Fruit fly (Drosophila melanogaster) whole organism, embryonic: ENCODE measurements around the gene eEF1alpha2.

Experiments used
- B-H2 ChIP-seq: fragments of 200-800 bp; sonication (Bioruptor generic); optimal IDR thresholded peaks from 2 replicates; lab custom pipeline; 2018; ENCODE audit warnings: missing biosample characterization, mild to moderate bottlenecking, missing genetic modification characterization
- CG11695 ChIP-seq: fragments of 200-800 bp; sonication (Bioruptor generic); IDR thresholded peaks from 3 replicates; pipeline ENCODE4 v1.3.6; 2022; ENCODE audit warnings: missing biosample characterization, missing genetic modification characterization
- CG12104 ChIP-seq: fragments of 200-800 bp; sonication (Bioruptor generic); optimal IDR thresholded peaks from 3 replicates; lab custom pipeline; 2016; ENCODE audit warnings: missing biosample characterization, missing genetic modification characterization
- CG12391 ChIP-seq: fragments of 200-800 bp; sonication (Bioruptor generic); optimal IDR thresholded peaks from 3 replicates; lab custom pipeline; 2018; ENCODE audit warnings: missing biosample characterization, mild to moderate bottlenecking, missing genetic modification characterization, moderate library complexity
- CG14014 ChIP-seq: fragments of 200-800 bp; sonication (Bioruptor generic); IDR thresholded peaks from 2 replicates; pipeline ENCODE4 v1.3.6; 2022; ENCODE audit warnings: missing biosample characterization, missing genetic modification characterization
- CG1792 ChIP-seq: fragments of 200-800 bp; sonication (Bioruptor generic); optimal IDR thresholded peaks from 2 replicates; lab custom pipeline; 2016; ENCODE audit warnings: missing biosample characterization, missing genetic modification characterization
- CG18262 ChIP-seq: fragments of 200-800 bp; optimal IDR thresholded peaks from 3 replicates; lab custom pipeline; 2019; ENCODE audit warnings: missing biosample characterization, mild to moderate bottlenecking, missing genetic modification characterization, moderate library complexity
- CG1832 ChIP-seq: fragments of 200-800 bp; sonication (Bioruptor generic); optimal IDR thresholded peaks from 2 replicates; lab custom pipeline; 2017; ENCODE audit warnings: missing biosample characterization, mild to moderate bottlenecking, missing genetic modification characterization, inconsistent platforms
- CG2678 ChIP-seq: fragments of 200-800 bp; sonication (Bioruptor generic); optimal IDR thresholded peaks from 3 replicates; lab custom pipeline; 2019; ENCODE audit warnings: missing biosample characterization, mild to moderate bottlenecking, missing genetic modification characterization, moderate library complexity
- CG2712 ChIP-seq: fragments of 200-800 bp; optimal IDR thresholded peaks from 3 replicates; lab custom pipeline; 2019; ENCODE audit warnings: missing biosample characterization, mild to moderate bottlenecking, missing genetic modification characterization, moderate library complexity
- CG2875 ChIP-seq: fragments of 200-800 bp; sonication (Bioruptor generic); optimal IDR thresholded peaks from 2 replicates; lab custom pipeline; 2017; ENCODE audit warnings: missing biosample characterization, mild to moderate bottlenecking, missing genetic modification characterization, missing genetic modification reagents
- CG31388 ChIP-seq: fragments of 200-800 bp; sonication (Bioruptor generic); optimal IDR thresholded peaks from 2 replicates; lab custom pipeline; 2016; ENCODE audit warnings: missing biosample characterization, missing genetic modification characterization
- CG3163 ChIP-seq: fragments of 200-800 bp; sonication (Bioruptor generic); optimal IDR thresholded peaks from 3 replicates; lab custom pipeline; 2016; ENCODE audit warnings: missing biosample characterization, missing genetic modification characterization
- CG33213 ChIP-seq: fragments of 200-800 bp; sonication (Bioruptor generic); optimal IDR thresholded peaks from 3 replicates; lab custom pipeline; 2016; ENCODE audit warnings: missing biosample characterization, missing genetic modification characterization
- CG5953 ChIP-seq: fragments of 200-800 bp; sonication (Bioruptor generic); IDR thresholded peaks from 2 replicates; pipeline ENCODE4 v1.3.6; 2022; ENCODE audit warnings: missing biosample characterization, missing genetic modification characterization
- CG9797 ChIP-seq: fragments of 200-800 bp; sonication (Bioruptor generic); optimal IDR thresholded peaks from 3 replicates; lab custom pipeline; 2018; ENCODE audit warnings: missing biosample characterization, mild to moderate bottlenecking, missing genetic modification characterization
- Drgx ChIP-seq: fragments of 200-800 bp; sonication (Bioruptor generic); IDR thresholded peaks from 2 replicates; pipeline ENCODE4 v1.3.6; 2022; ENCODE audit warnings: missing biosample characterization, missing genetic modification characterization
- Eip74EF ChIP-seq, 2 experiments: fragments of 200-800 bp in 1 of 2; fragments of >200 bp in 1 of 2; sonication (Bioruptor generic) in 1 of 2; optimal IDR thresholded peaks; 2 replicates each; lab custom pipeline; 2017 to 2019; ENCODE audit warnings: missing biosample characterization in 2 of 2, missing genetic modification characterization in 2 of 2, mild to moderate bottlenecking in 1 of 2, moderate library complexity in 1 of 2
- H15 ChIP-seq: fragments of 200-800 bp; sonication (Bioruptor generic); IDR thresholded peaks from 3 replicates; pipeline ENCODE4 v1.3.6; 2022; ENCODE audit warnings: missing biosample characterization, missing genetic modification characterization
- Hand ChIP-seq: fragments of 200-800 bp; sonication (Bioruptor generic); optimal IDR thresholded peaks from 2 replicates; lab custom pipeline; 2017; ENCODE audit warnings: mild to moderate bottlenecking, missing biosample characterization, missing genetic modification reagents, missing genetic modification characterization
- Hr39 ChIP-seq: fragments of >200 bp; optimal IDR thresholded peaks from 2 replicates; lab custom pipeline; 2017
- Myb ChIP-seq: fragments of 200-800 bp; sonication (Bioruptor generic); optimal IDR thresholded peaks from 2 replicates; lab custom pipeline; 2016; ENCODE audit warnings: missing biosample characterization, missing genetic modification characterization
- Sry-β ChIP-seq: fragments of 200-800 bp; sonication (Bioruptor generic); optimal IDR thresholded peaks from 2 replicates; lab custom pipeline; 2018; ENCODE audit warnings: missing biosample characterization, mild to moderate bottlenecking, missing genetic modification characterization, moderate library complexity
- az2 ChIP-seq: fragments of 200-800 bp; sonication (Bioruptor generic); optimal IDR thresholded peaks from 3 replicates; lab custom pipeline; 2016; ENCODE audit warnings: missing biosample characterization, missing genetic modification characterization
- croc ChIP-seq: fragments of 200-800 bp; sonication (Bioruptor generic); conservative IDR thresholded peaks from 3 replicates; pipeline ENCODE4 v1.3.6; 2022; ENCODE audit warnings: missing biosample characterization, missing genetic modification characterization
- crol ChIP-seq: fragments of 200-800 bp; sonication (Bioruptor generic); IDR thresholded peaks from 2 replicates; pipeline ENCODE4 v1.3.6; 2022; ENCODE audit warnings: missing biosample characterization, missing genetic modification characterization
- dmrt11E ChIP-seq: fragments of 200-800 bp; sonication (Bioruptor generic); optimal IDR thresholded peaks from 3 replicates; lab custom pipeline; 2018; ENCODE audit warnings: missing biosample characterization, mild to moderate bottlenecking, missing genetic modification characterization, moderate library complexity
- emc ChIP-seq: fragments of 200-800 bp; sonication (Bioruptor generic); optimal IDR thresholded peaks from 2 replicates; lab custom pipeline; 2016; ENCODE audit warnings: missing biosample characterization, missing genetic modification characterization
- gsb ChIP-seq: fragments of 200-800 bp; sonication (Bioruptor generic); IDR thresholded peaks from 2 replicates; pipeline ENCODE4 v1.3.6; 2022; ENCODE audit warnings: missing biosample characterization, missing genetic modification characterization
- gsb-n ChIP-seq: fragments of 200-800 bp; sonication (Bioruptor generic); optimal IDR thresholded peaks from 3 replicates; lab custom pipeline; 2018; ENCODE audit warnings: missing biosample characterization, mild to moderate bottlenecking, missing genetic modification characterization
- insv ChIP-seq, 2 experiments: fragments of 200-800 bp; sonication (Bioruptor generic); optimal IDR thresholded peaks; 3 replicates each; lab custom pipeline; 2016 to 2018; ENCODE audit warnings: missing biosample characterization in 2 of 2, missing genetic modification characterization in 2 of 2
- lbe ChIP-seq: fragments of 200-800 bp; sonication (Bioruptor generic); optimal IDR thresholded peaks from 2 replicates; lab custom pipeline; 2016; ENCODE audit warnings: missing biosample characterization, mild to moderate bottlenecking, missing genetic modification characterization
- lola ChIP-seq, 3 experiments: fragments of >200 bp in 2 of 3; fragments of 200-800 bp in 1 of 3; sonication (Bioruptor generic) in 1 of 3; optimal IDR thresholded peaks; 2 replicates each; lab custom pipeline; 2017 to 2019; ENCODE audit warnings: missing biosample characterization in 3 of 3, missing genetic modification characterization in 3 of 3, mild to moderate bottlenecking in 1 of 3, moderate library complexity in 1 of 3
- mirr ChIP-seq: fragments of 200-800 bp; sonication (Bioruptor generic); optimal IDR thresholded peaks from 3 replicates; lab custom pipeline; 2018; ENCODE audit warnings: missing biosample characterization, mild to moderate bottlenecking, missing genetic modification characterization
- mld ChIP-seq: fragments of 200-800 bp; sonication (Bioruptor generic); IDR thresholded peaks from 3 replicates; pipeline ENCODE4 v1.3.6; 2022; ENCODE audit warnings: missing biosample characterization, missing genetic modification characterization; ENCODE audit not compliant: partially characterized antibody
- nom ChIP-seq: fragments of 200-800 bp; sonication (Bioruptor generic); optimal IDR thresholded peaks from 2 replicates; lab custom pipeline; 2017; ENCODE audit warnings: missing biosample characterization, missing genetic modification characterization, mild to moderate bottlenecking, moderate library complexity, missing genetic modification reagents
- pros ChIP-seq: fragments of 200-800 bp; sonication (Bioruptor generic); optimal IDR thresholded peaks from 3 replicates; lab custom pipeline; 2019; ENCODE audit warnings: missing biosample characterization, mild to moderate bottlenecking, missing genetic modification characterization, moderate library complexity
- sc ChIP-seq, 3 experiments: fragments of >200 bp in 2 of 3; fragments of 200-800 bp in 1 of 3; sonication (Bioruptor generic) in 1 of 3; optimal IDR thresholded peaks; 2 replicates in 2 of 3; 3 replicates in 1 of 3; lab custom pipeline; 2017; ENCODE audit warnings: mild to moderate bottlenecking in 1 of 3, missing biosample characterization in 1 of 3, missing genetic modification characterization in 1 of 3, missing genetic modification reagents in 1 of 3
- schlank ChIP-seq: fragments of 200-800 bp; sonication (Bioruptor generic); optimal IDR thresholded peaks from 2 replicates; lab custom pipeline; 2018; ENCODE audit warnings: missing biosample characterization, mild to moderate bottlenecking, missing genetic modification characterization
- sd ChIP-seq: fragments of 200-800 bp; sonication (Bioruptor generic); optimal IDR thresholded peaks from 3 replicates; lab custom pipeline; 2018; ENCODE audit warnings: missing biosample characterization, mild to moderate bottlenecking, missing genetic modification characterization, moderate library complexity
- tll ChIP-seq, 2 experiments: fragments of 200-800 bp in 1 of 2; fragments of >200 bp in 1 of 2; sonication (Bioruptor generic) in 1 of 2; optimal IDR thresholded peaks; 2 replicates each; lab custom pipeline; 2017 to 2019; ENCODE audit warnings: missing biosample characterization in 2 of 2, missing genetic modification characterization in 2 of 2, mild to moderate bottlenecking in 1 of 2, moderate library complexity in 1 of 2
- toy ChIP-seq: fragments of 200-800 bp; sonication (Bioruptor generic); IDR thresholded peaks from 2 replicates; pipeline ENCODE4 v1.3.6; 2022; ENCODE audit warnings: missing biosample characterization, missing genetic modification characterization
- trem ChIP-seq: fragments of 200-800 bp; optimal IDR thresholded peaks from 3 replicates; lab custom pipeline; 2019; ENCODE audit warnings: missing biosample characterization, mild to moderate bottlenecking, missing genetic modification characterization, moderate library complexity
- tup ChIP-seq: fragments of 200-800 bp; sonication (Bioruptor generic); optimal IDR thresholded peaks from 2 replicates; lab custom pipeline; 2016; ENCODE audit warnings: missing biosample characterization, mild to moderate bottlenecking, missing genetic modification characterization, moderate library complexity
- wor ChIP-seq: fragments of 200-800 bp; sonication (Bioruptor generic); IDR thresholded peaks from 2 replicates; pipeline ENCODE4 v1.3.6; 2022; ENCODE audit warnings: missing biosample characterization, missing genetic modification characterization
- zen ChIP-seq: fragments of 200-800 bp; sonication (Bioruptor generic); optimal IDR thresholded peaks from 3 replicates; lab custom pipeline; 2018; ENCODE audit warnings: missing biosample characterization, mild to moderate bottlenecking, missing genetic modification characterization, moderate library complexity

eEF1alpha2 gene

DNA sequence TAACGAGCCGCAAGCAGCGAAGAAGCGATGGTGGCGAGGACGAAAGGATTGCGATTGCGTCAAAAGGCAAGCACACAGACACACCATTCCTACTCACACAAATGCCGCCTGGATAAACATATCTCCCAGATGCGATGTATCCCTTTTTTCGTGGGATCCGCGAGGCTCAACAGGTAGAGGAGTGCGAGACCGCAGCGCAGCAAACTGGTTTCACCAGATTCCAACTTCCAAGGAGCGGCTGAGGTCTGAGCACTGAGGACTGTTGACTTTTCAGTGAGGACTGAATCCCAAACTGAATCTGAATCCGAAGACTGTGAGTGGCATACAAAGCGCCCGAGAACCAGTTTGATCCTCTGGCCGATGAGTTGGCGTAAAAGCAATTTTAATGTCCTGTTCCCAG, 36.3 kb upstream of the eEF1alpha2 start:
- TF ChIP-seq nom (GFP tag; lab: Kevin White, UChicago) = peak; percentile 41
- TF ChIP-seq gsb-n (tag; lab: Kevin White, UChicago) = no peak
- TF ChIP-seq tll (GFP tag; optimal IDR thresholded peaks at IDR 0.05; lab: Kevin White, UChicago) = peak in 1 of 2 experiments; percentile 41
- peak; percentile 23 for TF ChIP-seq lbe
- no peak for TF ChIP-seq Myb (GFP tag; lab: Kevin White, UChicago)
- TF ChIP-seq pros = peak; percentile 32

DNA sequence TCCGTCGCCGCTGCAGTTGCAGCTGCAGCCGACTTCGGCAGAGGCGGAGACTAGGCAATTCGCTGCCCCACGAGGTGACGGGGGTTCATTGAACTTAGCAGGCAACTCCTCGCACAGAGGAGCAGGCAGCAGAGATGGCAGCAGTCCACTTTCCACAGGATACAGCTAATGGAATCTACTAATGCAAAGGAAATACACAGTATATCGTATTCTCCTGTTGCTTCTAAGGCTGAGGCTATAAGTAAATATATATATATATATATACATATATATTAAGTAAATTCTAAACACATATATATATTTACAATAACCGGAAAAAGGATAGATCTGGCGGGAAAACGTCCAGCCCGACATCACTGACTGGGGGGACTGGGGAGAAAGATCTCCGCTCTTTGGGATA, 34.9 kb upstream of the eEF1alpha2 start:
- TF ChIP-seq Sry-β (GFP tag; lab: Kevin White, UChicago) = peak; percentile 86
- peak; percentile 3 for TF ChIP-seq CG18262
- TF ChIP-seq CG12391 (tag; lab: Kevin White, UChicago) = peak; percentile 2
- no peak for TF ChIP-seq croc (GFP tag; lab: Robert Waterston, UW)
- TF ChIP-seq trem (tag; lab: Kevin White, UChicago) = peak; percentile 3
- peak; percentile 9 for TF ChIP-seq dmrt11E (tag; lab: Kevin White, UChicago)
- TF ChIP-seq CG2712 (tag; lab: Kevin White, UChicago) = peak; percentile 29
- TF ChIP-seq crol (GFP tag; lab: Robert Waterston, UW) = no peak

DNA sequence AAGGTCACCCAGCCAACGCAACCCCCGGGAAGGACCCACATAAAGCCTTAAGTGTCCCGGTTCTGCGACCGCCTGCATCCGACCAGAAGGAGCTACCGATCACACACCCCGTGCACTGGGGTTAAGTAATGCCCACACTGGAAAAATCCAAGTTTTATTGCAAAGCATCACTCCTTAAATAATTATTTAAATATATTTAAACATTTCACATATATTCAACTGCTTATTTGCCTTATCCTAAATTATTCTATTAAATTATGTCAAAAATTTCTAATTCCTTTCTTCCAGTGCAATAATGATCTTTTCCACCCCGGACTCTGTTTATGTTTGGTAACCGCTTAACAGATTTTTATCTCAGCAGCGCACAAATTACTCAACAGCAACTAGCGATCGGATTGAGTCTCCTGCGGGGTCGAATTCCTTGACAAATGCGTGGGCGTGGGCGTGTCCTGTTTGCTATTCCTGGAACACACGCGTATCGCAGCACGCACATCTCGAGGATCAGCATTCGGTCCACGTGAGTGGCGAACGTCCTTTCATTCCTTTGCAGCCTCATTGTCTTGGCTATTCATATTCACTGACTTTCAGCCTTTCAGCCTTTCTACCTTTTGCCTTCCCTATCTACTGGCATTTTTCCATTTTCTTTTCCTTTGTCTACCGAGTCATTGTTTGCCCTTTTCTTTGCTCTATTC, 33.6 kb upstream of the eEF1alpha2 start:
- no peak for TF ChIP-seq CG12104 (GFP tag; lab: Kevin White, UChicago)
- TF ChIP-seq Hand = no peak
- no peak for TF ChIP-seq gsb (GFP tag; lab: Robert Waterston, UW)
- no peak for TF ChIP-seq CG11695 (GFP tag; lab: Robert Waterston, UW)
- TF ChIP-seq lola (GFP tag; optimal IDR thresholded peaks at IDR 0.05; lab: Kevin White, UChicago) = peak in 1 of 3 experiments; percentile 85
- no peak for TF ChIP-seq schlank (tag; lab: Kevin White, UChicago)
- TF ChIP-seq zen (tag; lab: Kevin White, UChicago) = peak; percentile 88
- TF ChIP-seq Hr39 = no peak
- TF ChIP-seq sc (optimal IDR thresholded peaks at IDR 0.05; lab: Kevin White, UChicago) = no peak
- peak; percentile 45 for TF ChIP-seq sc (GFP tag; optimal IDR thresholded peaks at IDR 0.05; lab: Kevin White, UChicago)
- no peak for TF ChIP-seq CG1792 (GFP tag; lab: Kevin White, UChicago)
- peak; percentile 37 for TF ChIP-seq az2 (GFP tag; lab: Kevin White, UChicago)
- TF ChIP-seq mld (GFP tag; lab: Robert Waterston, UW) = no peak
- no peak for TF ChIP-seq mirr
- TF ChIP-seq CG3163 (GFP tag; lab: Kevin White, UChicago) = no peak
- no peak for TF ChIP-seq Eip74EF (GFP tag; optimal IDR thresholded peaks at IDR 0.05; lab: Kevin White, UChicago)
- TF ChIP-seq CG33213 (GFP tag; lab: Kevin White, UChicago) = no peak
- peak; percentile 1 for TF ChIP-seq CG2678 (tag; lab: Kevin White, UChicago)
- no peak for TF ChIP-seq CG14014 (GFP tag; lab: Robert Waterston, UW)
- TF ChIP-seq insv (GFP tag; optimal IDR thresholded peaks at IDR 0.05; lab: Kevin White, UChicago) = no peak
- no peak for TF ChIP-seq emc
- TF ChIP-seq CG5953 (GFP tag; lab: Robert Waterston, UW) = no peak
- TF ChIP-seq H15 (GFP tag; lab: Robert Waterston, UW) = peak; percentile 18; the same call in 1 of the 3 replicates
- no peak for TF ChIP-seq CG31388
- TF ChIP-seq toy (GFP tag; lab: Robert Waterston, UW) = no peak
- TF ChIP-seq Drgx = no peak
- no peak for TF ChIP-seq sd (tag; lab: Kevin White, UChicago)
- TF ChIP-seq CG1832 = no peak
- TF ChIP-seq tup = no peak
- TF ChIP-seq CG9797 (GFP tag; lab: Kevin White, UChicago) = no peak
- no peak for TF ChIP-seq CG2875
- TF ChIP-seq wor = no peak; the same call in 1 of the 2 replicates
- TF ChIP-seq B-H2 (GFP tag; lab: Kevin White, UChicago) = no peak
